Worm (Caenorhabditis elegans) whole organism, early embryonic: ENCODE results near the gene sid-5.

Experiments
- ama-1 ChIP-seq: fragments of 150-350 bp; optimal IDR thresholded peaks from 2 replicates; lab custom pipeline; 2014
- scrt-1 ChIP-seq: fragments of 200-800 bp; sonication (Bioruptor generic); IDR thresholded peaks from 2 replicates; pipeline ENCODE4 v1.3.6; 2022; ENCODE audit warnings: missing genetic modification characterization, missing compliant biosample characterization
- tbx-37 ChIP-seq: fragments of 200-800 bp; sonication (Bioruptor generic); conservative IDR thresholded peaks from 2 replicates; pipeline ENCODE4 v1.3.6; 2022; ENCODE audit warnings: missing genetic modification reagents, missing genetic modification characterization, missing compliant biosample characterization

DNA sequence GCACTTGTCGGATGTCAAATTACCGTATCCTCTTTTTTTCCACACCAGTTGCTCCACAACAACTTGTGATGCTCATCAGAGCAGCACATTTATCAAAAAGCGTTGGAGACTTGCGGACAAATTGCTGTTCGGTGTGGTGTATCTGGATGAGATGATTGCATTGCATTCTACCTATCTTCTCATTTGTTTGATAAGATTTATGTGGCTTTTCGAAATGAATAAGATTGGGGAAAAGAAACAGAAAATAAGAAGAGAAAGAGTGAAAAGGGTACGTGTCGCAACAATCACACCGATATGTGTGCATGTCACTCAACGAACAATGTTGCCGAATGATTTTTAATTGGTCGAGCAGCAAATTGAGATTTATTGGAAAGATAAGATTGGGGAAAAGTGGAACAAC is 10.4 kb upstream of the sid-5 start:
- TF ChIP-seq tbx-37 (GFP tag; lab: Robert Waterston, UW) (no peak), ama-1 (no peak), scrt-1 (GFP tag; lab: Robert Waterston, UW) (no peak)
